Worm (Caenorhabditis elegans) whole organism, early embryonic: ENCODE data around the gene str-63.

Source experiments
- B0310.2 ChIP-seq: sonication (generic microtip); optimal IDR thresholded peaks from 2 replicates; lab custom pipeline; 2016; ENCODE audit warnings: mild to moderate bottlenecking, missing genetic modification characterization, missing compliant biosample characterization
- F13C5.2 ChIP-seq: sonication (generic microtip); optimal IDR thresholded peaks from 2 replicates; lab custom pipeline; 2017; ENCODE audit warnings: mild to moderate bottlenecking, missing genetic modification characterization, inconsistent platforms, missing compliant biosample characterization
- aly-1 ChIP-seq: sonication (generic microtip); optimal IDR thresholded peaks from 2 replicates; lab custom pipeline; 2016; ENCODE audit warnings: missing genetic modification characterization, missing compliant biosample characterization
- ama-1 ChIP-seq: fragments of 150-350 bp; optimal IDR thresholded peaks from 2 replicates; lab custom pipeline; 2014
- flt-1 ChIP-seq: fragments of 200-800 bp; sonication (Bioruptor generic); IDR thresholded peaks from 2 replicates; pipeline ENCODE4 v1.3.6; 2022; ENCODE audit warnings: missing genetic modification characterization, missing compliant biosample characterization

DNA sequence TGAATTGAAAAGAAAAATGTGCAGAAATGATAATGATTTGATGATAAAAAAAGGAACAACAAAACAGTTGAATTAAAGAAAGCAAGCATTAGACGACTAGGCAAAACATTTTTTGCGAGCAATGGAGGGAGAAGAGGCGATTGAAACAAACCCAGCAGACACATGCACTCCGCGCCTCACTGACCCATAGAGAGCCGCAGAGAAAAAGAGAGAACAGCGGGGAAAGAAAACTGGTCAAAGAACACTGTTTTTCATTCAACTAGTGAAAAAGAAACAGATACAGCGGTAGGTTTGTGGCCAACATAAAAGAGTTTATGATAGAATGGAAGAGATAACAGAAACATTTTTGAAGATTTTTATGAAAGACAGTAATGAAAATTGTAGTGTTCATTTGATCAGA, 36.9 kb downstream of the str-63 start:
- TF ChIP-seq flt-1 (GFP tag; lab: Robert Waterston, UW), result no peak
- TF ChIP-seq aly-1 (tag; lab: Kevin White, UChicago), result no peak
- no peak for TF ChIP-seq ama-1 (lab: Kevin White, UChicago)
- TF ChIP-seq F13C5.2 (tag; lab: Kevin White, UChicago), result no peak
- no peak for TF ChIP-seq B0310.2 (tag; lab: Kevin White, UChicago)
